Worm (Caenorhabditis elegans): ENCODE data around the gene H40L08.9.
A peak's percentile ranks its signal among the peaks of the same experiment; 100 is the strongest.

The H40L08.9 gene

ce11 chrX:15040552-15041080 is 35.7 kb downstream of the H40L08.9 start, which contains the start of gene C18B12.4 (continued):
- no peak for TF ChIP-seq lir-3 (tag; optimal IDR thresholded peaks at IDR 0.05)
- TF ChIP-seq nhr-76 (tag; optimal IDR thresholded peaks at IDR 0.05), result no peak
- peak; percentile 58 for TF ChIP-seq zfp-2 (tag; optimal IDR thresholded peaks at IDR 0.05)
- no peak for TF ChIP-seq F26F4.8 (GFP tag; conservative IDR thresholded peaks at IDR 0.05)
- no peak for TF ChIP-seq mxl-2 (GFP tag; conservative IDR thresholded peaks at IDR 0.05)
- no peak for TF ChIP-seq ceh-62 (tag; optimal IDR thresholded peaks at IDR 0.05)
- no peak for TF ChIP-seq unc-39 (tag; optimal IDR thresholded peaks at IDR 0.05)
- TF ChIP-seq dve-1 (tag; optimal IDR thresholded peaks at IDR 0.05; ENCODE audit: insufficient read depth), result peak; percentile 81
- TF ChIP-seq mxl-3 (GFP tag; optimal IDR thresholded peaks at IDR 0.05), result peak; percentile 92
- peak; percentile 45 for TF ChIP-seq ceh-28 (tag; optimal IDR thresholded peaks at IDR 0.05)
- no peak for TF ChIP-seq tag-97 (GFP tag; IDR thresholded peaks at IDR 0.05)
- TF ChIP-seq duxl-1 (tag; optimal IDR thresholded peaks at IDR 0.05; ENCODE audit: poor library complexity), result peak; percentile 41
- peak; percentile 95 for TF ChIP-seq nhr-11 (tag; optimal IDR thresholded peaks at IDR 0.05)
- TF ChIP-seq Y5F2A.4 (GFP tag; optimal IDR thresholded peaks at IDR 0.05), result no peak
- no peak for TF ChIP-seq attf-4 (tag; optimal IDR thresholded peaks at IDR 0.05)
- peak; percentile 52; the same call in 1 of the 2 replicates for TF ChIP-seq ctbp-1 (GFP tag; IDR thresholded peaks at IDR 0.05)
- TF ChIP-seq egl-43 (GFP tag; IDR thresholded peaks at IDR 0.05), result no peak; the same call in 1 of the 2 replicates
- TF ChIP-seq unc-62 (GFP tag; optimal IDR thresholded peaks at IDR 0.05 in 1 of 2), result peak in 1 of 2 experiments; percentile 98
- TF ChIP-seq unc-62 (tag; optimal IDR thresholded peaks at IDR 0.05), result no peak
- no peak for TF ChIP-seq ceh-82 (tag; optimal IDR thresholded peaks at IDR 0.05)
- no peak for TF ChIP-seq Y105C5A.15 (GFP tag; IDR thresholded peaks at IDR 0.05)
- 0 out of 2 replicates have a peak, but pooled peaks have one; percentile 67 for TF ChIP-seq nhr-41 (GFP tag; IDR thresholded peaks at IDR 0.05)
- peak; percentile 93 for TF ChIP-seq lin-13 (GFP tag; optimal IDR thresholded peaks at IDR 0.05)
- TF ChIP-seq nhr-6 (tag; optimal IDR thresholded peaks at IDR 0.05), result peak; percentile 62
- TF ChIP-seq T26A8.4 (GFP tag; IDR thresholded peaks at IDR 0.05), result peak; percentile 54
- TF ChIP-seq saeg-2 (GFP tag; IDR thresholded peaks at IDR 0.05), result no peak
- peak; percentile 68 for TF ChIP-seq vab-7 (GFP tag; IDR thresholded peaks at IDR 0.05)
- peak; percentile 93 for TF ChIP-seq mep-1 (tag; optimal IDR thresholded peaks at IDR 0.05)
- no peak for TF ChIP-seq daf-8 (GFP tag; IDR thresholded peaks at IDR 0.05)
- peak; percentile 84 for TF ChIP-seq ceh-20 (GFP tag; IDR thresholded peaks at IDR 0.05)
- TF ChIP-seq ztf-11 (tag; optimal IDR thresholded peaks at IDR 0.05), result no peak
- TF ChIP-seq pha-4 (GFP tag; IDR thresholded peaks at IDR 0.05), result peak; percentile 40
- peak; percentile 3 for TF ChIP-seq pha-4 (tag; optimal IDR thresholded peaks at IDR 0.05)
- TF ChIP-seq zip-2 (tag; optimal IDR thresholded peaks at IDR 0.05), result no peak

- peak; percentile 91 for TF ChIP-seq aha-1 (tag)
- TF ChIP-seq mes-2 (tag; optimal IDR thresholded peaks at IDR 0.05; ENCODE audit: poor library complexity, severe bottlenecking), result no peak
Measured at ce11 chrX:15039696-15040212, 36.5 kb downstream of the H40L08.9 start.

- no peak for TF ChIP-seq pha-4 (GFP tag; IDR thresholded peaks at IDR 0.05)
- TF ChIP-seq pha-4 (tag; optimal IDR thresholded peaks at IDR 0.05), result no peak
- peak; percentile 21 for TF ChIP-seq hlh-30 (tag; optimal IDR thresholded peaks at IDR 0.05; ENCODE audit: insufficient read depth)
- peak in 1 of 2 experiments; percentile 72 for TF ChIP-seq daf-16 (GFP tag; optimal IDR thresholded peaks at IDR 0.05)
- TF ChIP-seq daf-16 (tag; optimal IDR thresholded peaks at IDR 0.05), result no peak
- 0 out of 2 replicates have a peak, but pooled peaks have one; percentile 29 for TF ChIP-seq T26A8.4 (GFP tag; IDR thresholded peaks at IDR 0.05)
- no peak for TF ChIP-seq dmd-6 (GFP tag; IDR thresholded peaks at IDR 0.05)
- TF ChIP-seq fos-1 (tag; optimal IDR thresholded peaks at IDR 0.05), result no peak
- TF ChIP-seq dmd-9 (GFP tag; IDR thresholded peaks at IDR 0.05), result no peak
- no peak for TF ChIP-seq skn-1 (tag; optimal IDR thresholded peaks at IDR 0.05)
- TF ChIP-seq nhr-48 (tag; optimal IDR thresholded peaks at IDR 0.05), result no peak
- TF ChIP-seq hlh-11 (tag; optimal IDR thresholded peaks at IDR 0.05), result peak; percentile 15
Measured at ce11 chrX:15039029-15039695, 37.1 kb downstream of the H40L08.9 start.
